Worm (Caenorhabditis elegans): ENCODE results near the gene C55C3.7.

The C55C3.7 gene

ce11 chrIV:5652811-5653483, 29.5 kb downstream of the C55C3.7 start:
- TF ChIP-seq ama-1 (optimal IDR thresholded peaks at IDR 0.05) (peak; percentile 8), egl-27 (tag; optimal IDR thresholded peaks at IDR 0.05) (no peak), pqm-1 (tag; optimal IDR thresholded peaks at IDR 0.05) (peak; percentile 50), ceh-28 (tag; optimal IDR thresholded peaks at IDR 0.05) (no peak), elt-2 (tag; optimal IDR thresholded peaks at IDR 0.05) (peak; percentile 63)

- no peak for TF ChIP-seq nhr-11 (tag; optimal IDR thresholded peaks at IDR 0.05)
- TF ChIP-seq ceh-82 (tag; optimal IDR thresholded peaks at IDR 0.05) = no peak
- TF ChIP-seq nhr-43 (tag; optimal IDR thresholded peaks at IDR 0.05; ENCODE audit: poor library complexity, severe bottlenecking) = peak; percentile 11
- no peak for TF ChIP-seq mml-1 (tag; optimal IDR thresholded peaks at IDR 0.05)
Measured at ce11 chrIV:5650761-5651332, 31.6 kb downstream of the C55C3.7 start.

ce11 chrIV:5649073-5649583, 33.3 kb downstream of the C55C3.7 start, which contains the start of gene csn-5:
csn-5 (plus strand) TSS chrIV:5649533.
- TF ChIP-seq daf-12 (tag; optimal IDR thresholded peaks at IDR 0.05) (no peak), R02D3.7 (tag; optimal IDR thresholded peaks at IDR 0.05) (peak; percentile 90), elt-3 (tag; optimal IDR thresholded peaks at IDR 0.05) (no peak), mdl-1 (tag; optimal IDR thresholded peaks at IDR 0.05) (no peak), hmg-11 (tag; optimal IDR thresholded peaks at IDR 0.05) (no peak), ama-1 (optimal IDR thresholded peaks at IDR 0.05) (no peak), nhr-11 (tag; optimal IDR thresholded peaks at IDR 0.05) (no peak), ceh-28 (tag; optimal IDR thresholded peaks at IDR 0.05) (no peak), unc-62 (GFP tag; optimal IDR thresholded peaks at IDR 0.05) (no peak), nhr-25 (tag; optimal IDR thresholded peaks at IDR 0.05) (no peak), nhr-23 (tag; optimal IDR thresholded peaks at IDR 0.05) (no peak), ztf-4 (tag; optimal IDR thresholded peaks at IDR 0.05) (no peak), lsy-12 (tag; optimal IDR thresholded peaks at IDR 0.05) (no peak), nfya-1 (tag; optimal IDR thresholded peaks at IDR 0.05; ENCODE audit: insufficient read depth) (peak; percentile 15), elt-2 (tag; optimal IDR thresholded peaks at IDR 0.05) (no peak), nhr-67 (tag; optimal IDR thresholded peaks at IDR 0.05) (no peak), egl-5 (tag; optimal IDR thresholded peaks at IDR 0.05) (no peak), pqm-1 (tag; optimal IDR thresholded peaks at IDR 0.05) (no peak), sea-2 (GFP tag; optimal IDR thresholded peaks at IDR 0.05) (no peak), lin-15B (tag; optimal IDR thresholded peaks at IDR 0.05) (peak; percentile 20), pha-4 (tag; optimal IDR thresholded peaks at IDR 0.05) (peak; percentile 56)

DNA sequence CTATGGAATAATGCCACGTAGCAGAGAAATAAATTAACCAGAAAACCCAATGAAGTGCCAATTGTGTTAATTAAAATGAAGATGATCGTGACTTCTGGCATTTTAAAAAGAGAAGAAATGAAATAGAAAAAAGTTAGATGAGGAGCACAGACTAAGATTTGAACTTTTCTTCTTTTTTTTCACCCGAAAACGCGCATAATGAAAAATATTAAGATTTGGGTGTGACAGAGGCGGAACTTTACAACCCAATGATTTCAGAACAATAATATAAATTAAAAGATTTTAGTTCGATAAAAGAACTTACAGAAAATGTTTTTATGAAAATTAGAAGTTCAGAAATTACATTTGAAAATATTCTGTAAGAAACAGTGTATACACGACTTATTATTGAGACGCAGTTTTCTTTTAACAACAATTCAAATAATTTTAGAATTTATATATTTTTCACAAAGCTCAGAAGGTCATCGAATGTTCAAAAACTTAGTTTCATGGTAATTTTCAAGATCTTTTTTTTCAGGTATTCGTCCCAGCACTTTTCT, 36.9 kb downstream of the C55C3.7 start, which contains the start of the genes srd-8 and B0547.2:
Gene srd-8, minus strand, starts transcription at position 101 of the 539 bp plus-strand sequence.
Gene B0547.2, plus strand, starts transcription at position 489 of the 539 bp plus-strand sequence.
- no peak for TF ChIP-seq jun-1 (tag; optimal IDR thresholded peaks at IDR 0.05)
- no peak for TF ChIP-seq ceh-82 (tag; optimal IDR thresholded peaks at IDR 0.05)
- TF ChIP-seq ceh-28 (tag; optimal IDR thresholded peaks at IDR 0.05) = no peak
- TF ChIP-seq nhr-28 (tag; optimal IDR thresholded peaks at IDR 0.05) = no peak
- no peak for TF ChIP-seq nhr-237 (tag; optimal IDR thresholded peaks at IDR 0.05)
- no peak for TF ChIP-seq egl-5 (tag; optimal IDR thresholded peaks at IDR 0.05)
- no peak for TF ChIP-seq unc-62 (GFP tag; optimal IDR thresholded peaks at IDR 0.05)

DNA sequence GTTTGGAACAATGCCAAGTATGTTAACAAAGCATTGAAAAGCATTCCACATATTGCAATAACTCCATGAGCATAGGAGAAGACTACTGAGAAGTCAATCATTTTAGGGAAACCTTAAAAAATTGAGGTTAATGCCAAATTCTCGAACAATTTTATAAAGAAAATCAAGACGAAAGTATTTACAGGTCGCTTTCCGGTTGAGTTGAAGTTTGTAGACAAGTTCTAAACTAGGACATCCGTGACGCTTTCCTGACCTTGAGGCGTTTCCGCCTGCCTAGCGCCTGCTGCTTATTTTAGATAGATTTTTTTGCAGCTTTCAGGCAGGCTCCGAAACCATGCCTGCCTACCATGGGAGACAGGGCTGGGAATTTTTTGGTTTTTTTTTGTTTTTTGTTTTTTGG, 46.9 kb downstream of the C55C3.7 start, which contains the start of gene srd-13:
Gene srd-13, minus strand, starts transcription at position 101 of the 400 bp plus-strand sequence.
- no peak for TF ChIP-seq mml-1 (tag; optimal IDR thresholded peaks at IDR 0.05)
- TF ChIP-seq eor-1 (tag; optimal IDR thresholded peaks at IDR 0.05) = no peak
- TF ChIP-seq ztf-11 (tag; optimal IDR thresholded peaks at IDR 0.05) = no peak
- no peak for TF ChIP-seq R02D3.7 (tag; optimal IDR thresholded peaks at IDR 0.05)
- no peak for TF ChIP-seq fos-1 (tag; optimal IDR thresholded peaks at IDR 0.05)
- TF ChIP-seq fkh-2 (tag; optimal IDR thresholded peaks at IDR 0.05) = no peak

All from whole organism, L3 larva.